Fruit fly (Drosophila melanogaster): Measurements from ENCODE around the gene CG15803.

dm6 chr3R:18402549-18403429 is 42.3 kb upstream of the CG15803 start, which contains the start of the genes Wdr37 and koko:
- TF ChIP-seq Mnt (GFP tag; optimal IDR thresholded peaks at IDR 0.05) (peak; percentile 82), ovo (GFP tag; optimal IDR thresholded peaks at IDR 0.05) (peak; percentile 91), CG14711 (tag; optimal IDR thresholded peaks at IDR 0.05) (peak; percentile 94), Clk (GFP tag; optimal IDR thresholded peaks at IDR 0.05) (peak; percentile 93), tj (GFP tag; optimal IDR thresholded peaks at IDR 0.05) (peak; percentile 98)

All from whole organism, adult.